Fruit fly (Drosophila melanogaster) whole organism, prepupa: ENCODE data around the gene CG6769.
A peak's percentile ranks its signal among the peaks of the same experiment; 100 is the strongest.

Experiments
- Blimp-1 ChIP-seq: fragments of 200-800 bp; sonication (Bioruptor generic); optimal IDR thresholded peaks from 3 replicates; lab custom pipeline; 2017; ENCODE audit warnings: missing biosample characterization, missing genetic modification characterization, mild to moderate bottlenecking, moderate library complexity, missing genetic modification reagents
- CG10631 ChIP-seq: fragments of 200-800 bp; sonication (Bioruptor generic); optimal IDR thresholded peaks from 2 replicates; lab custom pipeline; 2016; ENCODE audit warnings: missing biosample characterization, missing genetic modification characterization
- CG10669 ChIP-seq: fragments of 200-800 bp; sonication (Bioruptor generic); optimal IDR thresholded peaks from 3 replicates; lab custom pipeline; 2018; ENCODE audit warnings: missing biosample characterization, mild to moderate bottlenecking, missing genetic modification characterization, moderate library complexity
- CG11294 ChIP-seq: fragments of 200-800 bp; sonication (Bioruptor generic); IDR thresholded peaks from 2 replicates; pipeline ENCODE4 v1.3.6; 2022; ENCODE audit warnings: missing biosample characterization, missing genetic modification characterization
- CG11902 ChIP-seq: fragments of 200-800 bp; sonication (Bioruptor generic); optimal IDR thresholded peaks from 3 replicates; lab custom pipeline; 2016; ENCODE audit warnings: missing biosample characterization, missing genetic modification characterization
- CG15336 ChIP-seq: fragments of 200-800 bp; sonication (Bioruptor generic); IDR thresholded peaks from 2 replicates; pipeline ENCODE4 v1.3.6; 2022; ENCODE audit warnings: missing biosample characterization, missing genetic modification characterization
- CG3032 ChIP-seq: fragments of 200-800 bp; optimal IDR thresholded peaks from 2 replicates; lab custom pipeline; 2019; ENCODE audit warnings: missing biosample characterization, mild to moderate bottlenecking, missing genetic modification characterization, moderate library complexity
- CG31627 ChIP-seq: fragments of 200-800 bp; sonication (Bioruptor generic); optimal IDR thresholded peaks from 3 replicates; lab custom pipeline; 2016; ENCODE audit warnings: missing biosample characterization, missing genetic modification characterization
- CG32006 ChIP-seq: fragments of 200-800 bp; sonication (Bioruptor generic); optimal IDR thresholded peaks from 3 replicates; lab custom pipeline; 2017; ENCODE audit warnings: missing biosample characterization, mild to moderate bottlenecking, missing genetic modification characterization
- CG34406 ChIP-seq: fragments of 200-800 bp; sonication (Bioruptor generic); optimal IDR thresholded peaks from 3 replicates; lab custom pipeline; 2016; ENCODE audit warnings: missing biosample characterization, missing genetic modification characterization
- CG3919 ChIP-seq: fragments of 200-800 bp; sonication (Bioruptor generic); optimal IDR thresholded peaks from 3 replicates; lab custom pipeline; 2016; ENCODE audit warnings: missing biosample characterization, missing genetic modification characterization
- CG4318 ChIP-seq: fragments of 200-800 bp; sonication (Bioruptor generic); optimal IDR thresholded peaks from 3 replicates; lab custom pipeline; 2017; ENCODE audit warnings: missing biosample characterization, mild to moderate bottlenecking, missing genetic modification characterization
- CG6163 ChIP-seq: fragments of 200-800 bp; sonication (Bioruptor generic); IDR thresholded peaks from 3 replicates; pipeline ENCODE4 v1.3.6; 2022; ENCODE audit warnings: missing biosample characterization, missing genetic modification characterization
- CG6808 ChIP-seq: fragments of 200-800 bp; sonication (Bioruptor generic); optimal IDR thresholded peaks from 3 replicates; lab custom pipeline; 2017; ENCODE audit warnings: missing biosample characterization, missing genetic modification characterization, mild to moderate bottlenecking, moderate library complexity, missing genetic modification reagents
- CG6854 ChIP-seq: fragments of 200-800 bp; sonication (Bioruptor generic); optimal IDR thresholded peaks from 2 replicates; lab custom pipeline; 2017; ENCODE audit warnings: missing biosample characterization, mild to moderate bottlenecking, missing genetic modification characterization
- CG8119 ChIP-seq: fragments of 200-800 bp; sonication (Bioruptor generic); IDR thresholded peaks from 3 replicates; pipeline ENCODE4 v1.3.6; 2022; ENCODE audit warnings: missing biosample characterization, missing genetic modification characterization
- CG8632 ChIP-seq: fragments of 200-800 bp; sonication (Bioruptor generic); optimal IDR thresholded peaks from 3 replicates; lab custom pipeline; 2016; ENCODE audit warnings: missing biosample characterization, missing genetic modification characterization
- Eip78C ChIP-seq: fragments of 200-800 bp; sonication (Bioruptor generic); peaks from one replicate; lab custom pipeline; 2016; ENCODE audit warnings: missing biosample characterization, missing genetic modification characterization
- Eip93F ChIP-seq: fragments of 200-800 bp; sonication (Bioruptor generic); optimal IDR thresholded peaks from 2 replicates; lab custom pipeline; 2016; ENCODE audit warnings: missing biosample characterization, mild to moderate bottlenecking, missing genetic modification characterization
- Ets21C ChIP-seq: fragments of 200-800 bp; sonication (Bioruptor generic); optimal IDR thresholded peaks from 3 replicates; lab custom pipeline; 2016; ENCODE audit warnings: missing biosample characterization, missing genetic modification characterization
- Ets96B ChIP-seq: fragments of 200-800 bp; optimal IDR thresholded peaks from 2 replicates; lab custom pipeline; 2019; ENCODE audit warnings: missing biosample characterization, mild to moderate bottlenecking, missing genetic modification characterization, moderate library complexity
- Gug ChIP-seq: fragments of 200-800 bp; sonication (Bioruptor generic); IDR thresholded peaks from 2 replicates; pipeline ENCODE4 v1.3.6; 2022; ENCODE audit warnings: missing biosample characterization, missing genetic modification characterization
- Hr39 ChIP-seq: fragments of 200-800 bp; sonication (Bioruptor generic); optimal IDR thresholded peaks from 2 replicates; lab custom pipeline; 2016; ENCODE audit warnings: missing biosample characterization, missing genetic modification characterization
- Hr4 ChIP-seq: fragments of 200-800 bp; sonication (Bioruptor generic); optimal IDR thresholded peaks from 3 replicates; lab custom pipeline; 2016; ENCODE audit warnings: missing biosample characterization, missing genetic modification characterization
- Sox14 ChIP-seq: fragments of 200-800 bp; sonication (Bioruptor generic); optimal IDR thresholded peaks from 3 replicates; lab custom pipeline; 2016; ENCODE audit warnings: missing biosample characterization, missing genetic modification characterization
- achi ChIP-seq: fragments of 200-800 bp; sonication (Bioruptor generic); optimal IDR thresholded peaks from 3 replicates; lab custom pipeline; 2016; ENCODE audit warnings: missing biosample characterization, missing genetic modification characterization
- acj6 ChIP-seq: fragments of 200-800 bp; sonication (Bioruptor generic); optimal IDR thresholded peaks from 3 replicates; lab custom pipeline; 2016; ENCODE audit warnings: missing biosample characterization, missing genetic modification characterization
- dac ChIP-seq: fragments of 200-800 bp; sonication (Bioruptor generic); optimal IDR thresholded peaks from 2 replicates; lab custom pipeline; 2017; ENCODE audit warnings: missing biosample characterization, mild to moderate bottlenecking, missing genetic modification characterization
- eg ChIP-seq: fragments of 200-800 bp; sonication (Bioruptor generic); IDR thresholded peaks from 3 replicates; pipeline ENCODE4 v1.3.6; 2022; ENCODE audit warnings: missing biosample characterization, missing genetic modification characterization
- esn ChIP-seq: fragments of 200-800 bp; sonication (Bioruptor generic); optimal IDR thresholded peaks from 2 replicates; lab custom pipeline; 2016; ENCODE audit warnings: missing biosample characterization, mild to moderate bottlenecking, missing genetic modification characterization, moderate library complexity
- fd59A ChIP-seq: fragments of 200-800 bp; sonication (Bioruptor generic); optimal IDR thresholded peaks from 2 replicates; lab custom pipeline; 2017; ENCODE audit warnings: missing biosample characterization, mild to moderate bottlenecking, missing genetic modification characterization, missing genetic modification reagents
- fkh ChIP-seq: fragments of 200-800 bp; sonication (Bioruptor generic); optimal IDR thresholded peaks from 3 replicates; lab custom pipeline; 2017; ENCODE audit warnings: missing biosample characterization, mild to moderate bottlenecking, missing genetic modification characterization, moderate library complexity
- salr ChIP-seq, 2 experiments: fragments of 200-800 bp; sonication (Bioruptor generic); optimal IDR thresholded peaks; 3 replicates each; lab custom pipeline; 2016 to 2018; ENCODE audit warnings: missing biosample characterization in 2 of 2, missing genetic modification characterization in 2 of 2, mild to moderate bottlenecking in 1 of 2
- svp ChIP-seq: fragments of 200-800 bp; sonication (Bioruptor generic); peaks from one replicate; lab custom pipeline; 2016; ENCODE audit warnings: missing biosample characterization, missing genetic modification characterization
- topi ChIP-seq: fragments of 200-800 bp; sonication (Bioruptor generic); optimal IDR thresholded peaks from 3 replicates; lab custom pipeline; 2016; ENCODE audit warnings: missing biosample characterization, missing genetic modification characterization
- vri ChIP-seq: fragments of 200-800 bp; sonication (Bioruptor generic); optimal IDR thresholded peaks from 3 replicates; lab custom pipeline; 2016; ENCODE audit warnings: missing biosample characterization, mild to moderate bottlenecking, missing genetic modification characterization

CG6769 gene

DNA sequence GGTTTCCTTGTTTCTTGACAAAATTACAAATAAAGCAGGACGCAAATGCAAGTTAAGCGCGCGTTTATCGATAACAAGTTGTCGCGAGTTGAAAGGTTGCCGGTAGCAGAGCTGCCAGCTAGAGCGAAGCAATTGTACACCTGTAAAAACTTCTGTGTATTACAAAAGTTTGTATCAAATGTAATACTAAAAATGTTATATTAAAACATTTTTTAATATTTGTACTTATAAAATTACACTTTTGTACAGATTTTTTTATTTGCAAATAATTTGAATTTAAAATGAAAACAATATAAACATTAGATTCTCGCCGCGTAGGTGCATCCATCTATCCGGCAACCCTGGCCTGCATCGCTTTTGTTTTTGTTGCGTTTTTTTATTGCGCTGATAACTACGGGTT, 16.2 kb upstream of the CG6769 start, which contains the start of the genes CG8142 and Ucp4A (continued):
- TF ChIP-seq CG31627 (GFP tag; lab: Kevin White, UChicago) (peak; percentile 82), CG11294 (GFP tag; lab: Robert Waterston, UW) (peak; percentile 91), Gug (GFP tag; lab: Robert Waterston, UW) (peak; percentile 95), dac (GFP tag; lab: Kevin White, UChicago) (peak; percentile 69), eg (GFP tag; lab: Robert Waterston, UW) (peak; percentile 97), topi (GFP tag; lab: Kevin White, UChicago) (peak; percentile 85), CG3919 (GFP tag; lab: Kevin White, UChicago) (peak; percentile 92), CG6854 (GFP tag; lab: Kevin White, UChicago) (peak; percentile 57), Ets96B (peak; percentile 95), CG8632 (GFP tag; lab: Kevin White, UChicago) (peak; percentile 85), esn (GFP tag; lab: Kevin White, UChicago) (peak; percentile 84), Ets21C (GFP tag; lab: Kevin White, UChicago) (peak; percentile 69), Hr4 (GFP tag; lab: Kevin White, UChicago) (no peak), CG10669 (GFP tag; lab: Kevin White, UChicago) (peak; percentile 90), achi (GFP tag; lab: Kevin White, UChicago) (peak; percentile 88), Eip78C (GFP tag; lab: Kevin White, UChicago) (peak; percentile 96), acj6 (GFP tag; lab: Kevin White, UChicago) (peak; percentile 91), CG10631 (GFP tag; lab: Kevin White, UChicago) (peak; percentile 95), CG6163 (GFP tag; lab: Robert Waterston, UW) (peak; percentile 95), CG8119 (GFP tag; lab: Robert Waterston, UW) (peak; percentile 95), CG11902 (GFP tag; lab: Kevin White, UChicago) (peak; percentile 86), fd59A (GFP tag; lab: Kevin White, UChicago) (peak; percentile 71), fkh (GFP tag; lab: Kevin White, UChicago) (peak; percentile 61), vri (GFP tag; lab: Kevin White, UChicago) (peak; percentile 51), CG4318 (no peak), Hr39 (GFP tag; lab: Kevin White, UChicago) (peak; percentile 79), CG6808 (peak; percentile 88), Eip93F (GFP tag; lab: Kevin White, UChicago) (peak; percentile 76), salr (GFP tag; optimal IDR thresholded peaks at IDR 0.05; lab: Kevin White, UChicago) (peak; percentile 61 to 85), CG3032 (tag; lab: Kevin White, UChicago) (peak; percentile 94), svp (GFP tag; lab: Kevin White, UChicago) (peak; percentile 96), Blimp-1 (GFP tag; lab: Kevin White, UChicago) (peak; percentile 77), Sox14 (GFP tag; lab: Kevin White, UChicago) (peak; percentile 81), CG32006 (peak; percentile 91)

DNA sequence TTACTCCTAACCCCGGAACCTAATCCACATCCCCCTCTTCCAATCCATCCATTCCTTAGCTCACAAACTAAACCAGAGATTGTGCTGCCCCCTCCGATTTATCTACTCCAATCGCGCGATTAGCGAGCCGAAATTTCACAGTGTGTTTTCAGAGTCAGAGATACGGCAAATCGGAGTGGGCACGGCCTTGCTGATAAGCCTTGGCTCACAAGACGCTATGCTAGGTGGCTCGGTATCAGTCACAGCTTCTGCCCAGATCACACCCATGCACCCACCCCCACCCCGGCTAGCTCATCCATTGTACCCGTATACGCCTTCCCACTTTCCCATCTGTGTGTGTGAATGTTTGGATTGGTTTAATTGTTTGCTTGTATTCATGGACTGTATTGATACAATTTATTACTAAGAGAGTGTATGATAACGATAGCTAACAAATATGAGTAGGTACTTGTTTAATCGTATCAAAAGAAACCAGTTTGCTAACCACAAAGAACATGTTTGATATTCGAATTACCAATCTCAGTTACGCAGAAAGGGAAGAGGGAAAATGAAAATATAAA, 14.9 kb upstream of the CG6769 start:
- TF ChIP-seq CG11902 (GFP tag; lab: Kevin White, UChicago) (no peak), fkh (GFP tag; lab: Kevin White, UChicago) (peak; percentile 56), CG3919 (GFP tag; lab: Kevin White, UChicago) (no peak), Sox14 (GFP tag; lab: Kevin White, UChicago) (no peak)

DNA sequence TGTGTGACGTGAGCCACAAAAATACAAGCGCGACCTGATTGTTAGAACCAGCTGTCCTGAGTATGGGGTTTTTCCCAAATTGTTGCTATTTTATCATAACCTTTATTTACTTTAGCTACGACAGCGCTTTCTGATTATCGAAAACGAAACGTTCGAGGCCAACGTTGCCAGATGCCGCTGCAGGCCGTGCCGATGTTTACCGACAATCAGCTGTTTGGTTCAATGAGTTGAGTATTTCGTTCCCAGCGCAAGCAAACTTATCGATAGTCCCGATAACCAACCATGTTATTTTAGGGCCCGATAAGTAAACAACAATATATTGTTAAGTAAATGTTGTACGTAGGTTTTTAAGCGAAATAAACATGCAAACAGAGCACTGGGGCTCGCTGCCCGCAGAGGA, 10.6 kb upstream of the CG6769 start, which contains the start of the genes CG15814 and Spt7:
TSS of gene CG15814 (minus strand) at position 164 of the 400 bp plus-strand sequence.
TSS of gene Spt7 (plus strand) at position 282 of the 400 bp plus-strand sequence.
- 0 out of 3 replicates have a peak, but pooled peaks have one; percentile 16 for TF ChIP-seq CG6163 (GFP tag; lab: Robert Waterston, UW)
- no peak for TF ChIP-seq acj6 (GFP tag; lab: Kevin White, UChicago)
- TF ChIP-seq esn (GFP tag; lab: Kevin White, UChicago): peak; percentile 38
- TF ChIP-seq CG31627 (GFP tag; lab: Kevin White, UChicago): no peak
- TF ChIP-seq CG11294 (GFP tag; lab: Robert Waterston, UW): no peak
- TF ChIP-seq CG8119 (GFP tag; lab: Robert Waterston, UW): no peak
- peak; percentile 100 for TF ChIP-seq fkh (GFP tag; lab: Kevin White, UChicago)
- no peak for TF ChIP-seq CG15336 (GFP tag; lab: Robert Waterston, UW)
- no peak for TF ChIP-seq CG34406
- peak; percentile 69 for TF ChIP-seq Eip78C (GFP tag; lab: Kevin White, UChicago)
- no peak for TF ChIP-seq CG6854 (GFP tag; lab: Kevin White, UChicago)
- TF ChIP-seq fd59A (GFP tag; lab: Kevin White, UChicago): no peak
